Worm (Caenorhabditis elegans): ENCODE results near the gene tars-1.
A peak's percentile ranks its signal among the peaks of the same experiment; 100 is the strongest.

tars-1 gene

ce11 chrII:11652125-11652524, 43.3 kb downstream of the tars-1 start:
- TF ChIP-seq gmeb-1 (tag; optimal IDR thresholded peaks at IDR 0.05) (no peak), lsy-2 (tag; optimal IDR thresholded peaks at IDR 0.05) (no peak), mdl-1 (tag; optimal IDR thresholded peaks at IDR 0.05) (no peak), nhr-21 (tag; optimal IDR thresholded peaks at IDR 0.05) (no peak)

- no peak for TF ChIP-seq lin-13 (GFP tag; optimal IDR thresholded peaks at IDR 0.05)
- no peak for TF ChIP-seq ZK546.5 (tag; optimal IDR thresholded peaks at IDR 0.05)
- TF ChIP-seq lin-11 (tag; optimal IDR thresholded peaks at IDR 0.05) = no peak
- no peak for TF ChIP-seq nhr-25 (tag; optimal IDR thresholded peaks at IDR 0.05)
These were observed 44.4 kb downstream of the tars-1 start, which contains the start of gene coa-7 for ce11 chrII:11650975-11651588. Gene coa-7 (minus strand): TSS chrII:11651148.

ce11 chrII:11649239-11649638, 46.2 kb downstream of the tars-1 start:
- TF ChIP-seq mdl-1 (tag; optimal IDR thresholded peaks at IDR 0.05) (no peak), crh-2 (tag; optimal IDR thresholded peaks at IDR 0.05) (no peak), nhr-129 (tag; optimal IDR thresholded peaks at IDR 0.05) (no peak), mbf-1 (tag; optimal IDR thresholded peaks at IDR 0.05) (no peak), ztf-1 (GFP tag; conservative IDR thresholded peaks at IDR 0.05) (no peak), ceh-82 (tag; optimal IDR thresholded peaks at IDR 0.05) (no peak), egl-27 (tag; optimal IDR thresholded peaks at IDR 0.05) (no peak), blmp-1 (tag; optimal IDR thresholded peaks at IDR 0.05; ENCODE audit: insufficient read depth) (no peak), elt-3 (tag; optimal IDR thresholded peaks at IDR 0.05) (no peak)

DNA sequence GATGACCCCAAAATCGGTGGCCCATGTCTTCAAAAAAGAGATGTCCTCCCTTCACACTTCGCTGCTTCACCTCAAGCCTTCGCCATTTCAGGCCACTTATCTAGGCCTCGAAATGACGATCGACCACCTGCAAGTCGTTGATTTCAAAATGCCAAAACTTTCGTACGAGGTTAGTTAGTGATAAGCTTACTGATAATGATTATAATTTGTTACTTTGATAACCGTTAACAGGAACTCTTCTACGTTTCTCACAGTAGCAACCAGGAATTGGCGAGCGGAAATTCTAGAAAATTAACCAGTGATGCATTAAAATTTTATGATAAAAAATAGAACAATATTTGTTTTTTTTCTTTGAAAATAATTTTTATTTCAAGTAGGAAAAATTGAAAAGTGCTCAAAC, 48.6 kb downstream of the tars-1 start:
- TF ChIP-seq fos-1 (tag; optimal IDR thresholded peaks at IDR 0.05) (peak; percentile 79), ceh-16 (tag; optimal IDR thresholded peaks at IDR 0.05) (no peak)

DNA sequence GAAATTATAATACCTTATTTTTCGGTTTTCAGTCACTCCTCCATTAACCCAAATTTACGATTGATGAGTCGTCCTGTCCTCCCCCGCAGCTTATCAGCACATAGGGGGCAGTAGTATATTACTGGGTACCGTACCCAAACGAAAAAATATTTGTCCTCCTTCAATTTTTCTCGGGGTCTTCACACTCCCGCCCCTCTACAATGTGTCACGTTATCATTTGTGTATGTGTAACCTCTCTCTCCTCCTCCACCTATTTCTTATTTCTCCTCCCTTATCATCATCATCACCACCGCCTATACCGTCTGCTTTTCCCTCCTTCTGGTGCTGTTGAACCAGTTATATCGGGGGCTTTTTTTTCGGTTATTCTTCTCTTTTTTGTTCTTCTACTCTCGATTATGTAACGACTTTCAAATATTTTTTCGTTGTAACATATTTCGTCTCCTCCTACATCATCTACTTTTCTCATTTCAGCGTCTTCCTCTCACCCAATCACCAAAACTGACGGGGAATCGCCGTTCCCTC, 49.1 kb downstream of the tars-1 start, which contains the start of gene ghi-1:
TSS of gene ghi-1 (plus strand) at position 472 of the 522 bp plus-strand sequence.
- TF ChIP-seq sma-3 (GFP tag; optimal IDR thresholded peaks at IDR 0.05) (peak; percentile 8), fos-1 (tag; optimal IDR thresholded peaks at IDR 0.05) (peak; percentile 54), nhr-25 (tag; optimal IDR thresholded peaks at IDR 0.05) (peak; percentile 11), sma-9 (GFP tag; optimal IDR thresholded peaks at IDR 0.05) (peak; percentile 19), sma-9 (tag; optimal IDR thresholded peaks at IDR 0.05) (no peak), alr-1 (tag; optimal IDR thresholded peaks at IDR 0.05) (no peak), sem-4 (tag; optimal IDR thresholded peaks at IDR 0.05) (no peak), peb-1 (tag; optimal IDR thresholded peaks at IDR 0.05) (no peak)

DNA sequence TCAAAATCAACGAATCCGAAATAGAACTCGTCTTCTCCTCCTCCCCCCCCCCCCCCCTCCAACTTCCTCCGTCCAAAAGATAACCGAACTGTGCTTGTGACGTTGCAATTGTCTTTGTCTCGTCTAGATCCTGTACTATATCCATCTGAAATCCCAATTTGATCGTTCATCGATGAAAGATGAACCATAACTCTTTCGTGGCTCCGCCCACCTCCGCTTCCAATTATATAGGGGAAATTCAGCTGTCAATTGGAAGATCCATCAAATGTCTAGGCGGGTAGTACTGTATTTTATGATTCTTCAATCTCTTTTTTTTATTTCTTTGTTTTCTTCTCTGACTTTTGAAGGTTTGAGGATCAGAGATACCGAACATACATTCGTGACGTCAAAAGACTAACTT, 50.1 kb downstream of the tars-1 start:
- TF ChIP-seq sma-9 (GFP tag; optimal IDR thresholded peaks at IDR 0.05) (peak; percentile 4), sma-9 (tag; optimal IDR thresholded peaks at IDR 0.05) (no peak), ztf-4 (tag; optimal IDR thresholded peaks at IDR 0.05) (no peak)

DNA sequence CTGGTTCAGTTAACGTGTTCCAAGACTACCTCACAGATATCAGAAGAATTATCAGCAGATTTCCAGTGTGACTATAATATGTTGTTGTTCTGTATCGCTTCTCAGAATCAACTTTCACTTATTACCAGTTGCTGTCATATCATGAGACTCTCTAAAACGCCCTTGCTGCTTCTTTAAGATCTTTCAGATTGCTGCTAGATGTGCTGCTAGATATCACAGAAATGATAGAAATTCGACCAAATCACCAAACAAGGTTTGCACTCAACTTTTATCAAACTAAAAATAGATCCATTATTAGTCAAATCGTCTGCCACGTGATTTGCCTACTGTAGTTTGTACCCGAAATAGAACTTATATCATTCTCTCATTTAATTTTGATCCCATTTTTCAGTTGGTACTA, 50.9 kb downstream of the tars-1 start:
- TF ChIP-seq blmp-1 (tag; optimal IDR thresholded peaks at IDR 0.05; ENCODE audit: insufficient read depth) (no peak), Y55F3AM.14 (GFP tag; optimal IDR thresholded peaks at IDR 0.05) (no peak), sma-9 (GFP tag; optimal IDR thresholded peaks at IDR 0.05) (no peak), sma-9 (tag; optimal IDR thresholded peaks at IDR 0.05) (no peak), nhr-11 (tag; optimal IDR thresholded peaks at IDR 0.05) (no peak), sma-3 (GFP tag; optimal IDR thresholded peaks at IDR 0.05) (peak; percentile 10), ceh-82 (tag; optimal IDR thresholded peaks at IDR 0.05) (no peak), C34F6.9 (tag; optimal IDR thresholded peaks at IDR 0.05) (no peak), gmeb-1 (tag; optimal IDR thresholded peaks at IDR 0.05) (no peak), nhr-25 (tag; optimal IDR thresholded peaks at IDR 0.05) (peak; percentile 2), lsy-2 (tag; optimal IDR thresholded peaks at IDR 0.05) (no peak), skn-1 (tag; optimal IDR thresholded peaks at IDR 0.05) (no peak), unc-39 (tag; optimal IDR thresholded peaks at IDR 0.05) (no peak), F13H6.1 (tag; optimal IDR thresholded peaks at IDR 0.05) (no peak), nhr-10 (tag; optimal IDR thresholded peaks at IDR 0.05) (no peak), mbf-1 (tag; optimal IDR thresholded peaks at IDR 0.05) (no peak), fos-1 (tag; optimal IDR thresholded peaks at IDR 0.05) (no peak), nhr-129 (tag; optimal IDR thresholded peaks at IDR 0.05) (no peak), ama-1 (optimal IDR thresholded peaks at IDR 0.05) (no peak)

Data from whole organism, L2 larva.